Fruit fly (Drosophila melanogaster): ENCODE measurements around the gene CG8300.
A peak's percentile ranks its signal among the peaks of the same experiment; 100 is the strongest.

CG8300 gene

DNA sequence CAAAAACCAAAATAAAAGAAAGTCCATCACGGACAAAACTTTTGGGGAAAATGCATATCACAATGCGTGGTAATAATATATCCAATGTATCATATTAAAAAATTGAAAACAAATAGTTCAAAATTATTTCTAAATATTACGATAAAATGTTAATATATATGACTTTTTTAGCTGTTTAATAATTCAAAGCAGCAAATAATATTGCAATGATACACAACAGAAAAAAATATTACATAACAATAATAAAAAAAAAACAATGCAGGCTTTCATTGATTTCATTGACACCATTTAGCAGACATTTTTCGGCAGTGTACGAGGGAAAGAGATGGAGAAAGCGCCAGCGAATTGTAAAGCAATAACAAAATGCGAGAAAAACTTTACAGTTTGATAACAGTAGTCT, 9.8 kb upstream of the CG8300 start:
- TF ChIP-seq CG1620 (GFP tag; optimal IDR thresholded peaks at IDR 0.05): no peak
- no peak for TF ChIP-seq CG33017 (tag; optimal IDR thresholded peaks at IDR 0.05)
- no peak for TF ChIP-seq Crg-1 (GFP tag; optimal IDR thresholded peaks at IDR 0.05)
- no peak for TF ChIP-seq tj (GFP tag; optimal IDR thresholded peaks at IDR 0.05)
- no peak for TF ChIP-seq ovo (GFP tag; optimal IDR thresholded peaks at IDR 0.05)
- TF ChIP-seq bab1 (GFP tag; optimal IDR thresholded peaks at IDR 0.05): no peak
- no peak for TF ChIP-seq cnc (optimal IDR thresholded peaks at IDR 0.05)
- no peak for TF ChIP-seq CG11617 (GFP tag; optimal IDR thresholded peaks at IDR 0.05)
- TF ChIP-seq cic (GFP tag; optimal IDR thresholded peaks at IDR 0.05): no peak
- TF ChIP-seq Mnt (GFP tag; optimal IDR thresholded peaks at IDR 0.05): no peak
- TF ChIP-seq CG7101 (tag; optimal IDR thresholded peaks at IDR 0.05): no peak
- no peak for TF ChIP-seq CG7045 (GFP tag; optimal IDR thresholded peaks at IDR 0.05)
- no peak for TF ChIP-seq toe (GFP tag; optimal IDR thresholded peaks at IDR 0.05)
- no peak for TF ChIP-seq CG14711 (tag; optimal IDR thresholded peaks at IDR 0.05)
- no peak for TF ChIP-seq Clk (GFP tag; optimal IDR thresholded peaks at IDR 0.05)
- TF ChIP-seq kay (GFP tag; ENCODE audit: borderline replicate concordance): no peak
- TF ChIP-seq CG12768 (GFP tag; optimal IDR thresholded peaks at IDR 0.05): no peak
- TF ChIP-seq CG5204 (GFP tag; optimal IDR thresholded peaks at IDR 0.05): no peak
- no peak for TF ChIP-seq Hr96 (GFP tag; optimal IDR thresholded peaks at IDR 0.05)
- TF ChIP-seq pad (GFP tag; optimal IDR thresholded peaks at IDR 0.05): no peak

DNA sequence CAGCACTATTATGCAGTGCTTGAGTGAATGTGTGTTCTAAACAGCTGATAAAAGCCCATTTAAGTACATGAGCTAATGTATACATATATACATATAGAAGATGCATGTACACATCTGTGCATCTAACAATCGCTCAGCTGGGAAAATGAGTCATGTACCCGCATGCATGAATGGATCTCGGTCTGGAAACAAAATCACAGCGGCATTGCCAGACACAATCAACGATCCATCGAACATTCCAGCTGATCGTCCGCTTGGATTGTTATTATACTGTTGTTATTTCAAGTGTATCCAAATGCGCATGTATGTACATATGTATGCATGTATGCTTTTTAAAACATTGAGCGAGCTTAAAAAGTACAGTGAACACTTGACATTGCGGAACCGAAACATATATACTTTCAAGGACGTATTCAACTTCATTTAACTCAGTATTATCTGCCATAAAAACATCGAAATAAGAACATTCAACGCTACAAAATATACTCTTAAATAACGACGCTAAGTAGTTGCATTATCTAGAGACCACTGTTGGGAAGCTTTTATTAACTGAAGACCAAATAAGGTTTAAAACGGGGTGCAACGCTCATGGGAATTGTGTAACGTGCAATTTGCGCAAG, 9.3 kb upstream of the CG8300 start:
- TF ChIP-seq CG7101 (tag; optimal IDR thresholded peaks at IDR 0.05): peak; percentile 90
- TF ChIP-seq cic (GFP tag; optimal IDR thresholded peaks at IDR 0.05): peak; percentile 64
- TF ChIP-seq CG1620 (GFP tag; optimal IDR thresholded peaks at IDR 0.05): peak; percentile 93
- TF ChIP-seq kay (GFP tag; ENCODE audit: borderline replicate concordance): peak; percentile 92
- peak; percentile 80 for TF ChIP-seq Crg-1 (GFP tag; optimal IDR thresholded peaks at IDR 0.05)
- peak; percentile 83 for TF ChIP-seq CG5204 (GFP tag; optimal IDR thresholded peaks at IDR 0.05)
- no peak for TF ChIP-seq cnc (optimal IDR thresholded peaks at IDR 0.05)
- TF ChIP-seq Clk (GFP tag; optimal IDR thresholded peaks at IDR 0.05): peak; percentile 42
- TF ChIP-seq CG14711 (tag; optimal IDR thresholded peaks at IDR 0.05): peak; percentile 87
- no peak for TF ChIP-seq Hr96 (GFP tag; optimal IDR thresholded peaks at IDR 0.05)
- TF ChIP-seq CG12768 (GFP tag; optimal IDR thresholded peaks at IDR 0.05): peak; percentile 85
- peak; percentile 75 for TF ChIP-seq toe (GFP tag; optimal IDR thresholded peaks at IDR 0.05)
- peak; percentile 93 for TF ChIP-seq CG33017 (tag; optimal IDR thresholded peaks at IDR 0.05)
- TF ChIP-seq ovo (GFP tag; optimal IDR thresholded peaks at IDR 0.05): peak; percentile 42
- peak; percentile 79 for TF ChIP-seq pad (GFP tag; optimal IDR thresholded peaks at IDR 0.05)
- TF ChIP-seq CG11617 (GFP tag; optimal IDR thresholded peaks at IDR 0.05): peak; percentile 70
- peak; percentile 52 for TF ChIP-seq Mnt (GFP tag; optimal IDR thresholded peaks at IDR 0.05)
- TF ChIP-seq CG7045 (GFP tag; optimal IDR thresholded peaks at IDR 0.05): peak; percentile 83
- peak; percentile 98 for TF ChIP-seq bab1 (GFP tag; optimal IDR thresholded peaks at IDR 0.05)
- TF ChIP-seq tj (GFP tag; optimal IDR thresholded peaks at IDR 0.05): peak; percentile 63

DNA sequence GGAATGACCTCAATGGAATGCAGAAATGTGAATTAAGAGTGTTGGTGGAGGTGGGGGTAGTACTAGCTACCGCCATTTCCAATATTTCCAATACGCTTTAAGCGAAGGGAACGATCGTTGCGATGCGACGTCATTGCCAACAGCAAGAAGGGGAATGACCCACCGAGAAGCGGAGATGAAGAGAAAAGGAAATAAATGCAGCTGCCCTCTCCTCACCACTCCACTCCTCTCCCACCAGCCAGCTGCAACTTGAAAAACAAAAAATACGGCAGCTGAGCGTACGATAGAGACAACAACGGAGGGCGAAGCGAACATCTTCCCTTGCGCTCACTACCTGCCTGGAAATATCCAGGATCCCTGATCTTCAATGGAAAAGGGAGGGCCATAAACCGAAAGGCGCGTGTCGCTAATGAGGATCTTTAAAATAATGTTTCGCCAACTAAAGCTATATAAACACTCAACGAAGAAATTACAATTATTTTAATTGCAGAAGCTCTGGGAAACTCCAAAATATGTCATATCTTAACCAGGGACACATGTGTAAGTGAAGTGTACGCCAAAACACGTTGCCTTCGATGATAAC, 8.7 kb upstream of the CG8300 start:
- no peak for TF ChIP-seq Hr96 (GFP tag; optimal IDR thresholded peaks at IDR 0.05)
- TF ChIP-seq CG33017 (tag; optimal IDR thresholded peaks at IDR 0.05): no peak
- TF ChIP-seq Clk (GFP tag; optimal IDR thresholded peaks at IDR 0.05): no peak
- no peak for TF ChIP-seq Crg-1 (GFP tag; optimal IDR thresholded peaks at IDR 0.05)

DNA sequence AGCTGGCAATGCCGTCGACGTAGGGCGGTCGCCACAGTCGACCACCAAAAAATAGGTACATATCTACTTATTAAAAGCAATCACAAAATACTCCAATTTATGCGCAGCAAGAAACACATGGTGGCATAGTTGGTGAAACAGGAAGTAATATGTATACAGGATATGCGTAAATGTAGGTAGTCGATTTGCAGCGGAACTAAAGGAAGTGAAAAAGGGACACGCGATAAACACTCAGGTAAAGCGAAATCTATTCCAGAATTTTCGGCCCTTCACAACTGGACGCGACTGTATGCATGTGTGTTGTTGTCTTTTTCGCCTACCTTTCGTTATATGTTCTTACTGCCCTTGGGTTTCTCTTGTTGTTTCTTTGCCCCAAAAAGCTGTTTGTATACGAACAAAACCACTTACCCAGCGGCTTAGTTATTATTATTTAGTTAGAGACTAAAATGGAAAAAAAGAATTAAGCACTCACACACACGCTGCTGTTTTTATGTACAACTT, 8.1 kb upstream of the CG8300 start:
- no peak for TF ChIP-seq Clk (GFP tag; optimal IDR thresholded peaks at IDR 0.05)
- TF ChIP-seq CG7101 (tag; optimal IDR thresholded peaks at IDR 0.05): peak; percentile 78
- TF ChIP-seq Crg-1 (GFP tag; optimal IDR thresholded peaks at IDR 0.05): no peak
- TF ChIP-seq CG33017 (tag; optimal IDR thresholded peaks at IDR 0.05): peak; percentile 61
- no peak for TF ChIP-seq ovo (GFP tag; optimal IDR thresholded peaks at IDR 0.05)
- peak; percentile 51 for TF ChIP-seq pad (GFP tag; optimal IDR thresholded peaks at IDR 0.05)
- TF ChIP-seq CG14711 (tag; optimal IDR thresholded peaks at IDR 0.05): peak; percentile 63
- TF ChIP-seq cic (GFP tag; optimal IDR thresholded peaks at IDR 0.05): no peak
- TF ChIP-seq CG5204 (GFP tag; optimal IDR thresholded peaks at IDR 0.05): no peak
- peak; percentile 67 for TF ChIP-seq Hr96 (GFP tag; optimal IDR thresholded peaks at IDR 0.05)
- TF ChIP-seq tj (GFP tag; optimal IDR thresholded peaks at IDR 0.05): peak; percentile 74
- no peak for TF ChIP-seq Mnt (GFP tag; optimal IDR thresholded peaks at IDR 0.05)
- TF ChIP-seq kay (GFP tag; ENCODE audit: borderline replicate concordance): no peak
- peak; percentile 34 for TF ChIP-seq CG7045 (GFP tag; optimal IDR thresholded peaks at IDR 0.05)
- TF ChIP-seq CG1620 (GFP tag; optimal IDR thresholded peaks at IDR 0.05): peak; percentile 14
- TF ChIP-seq CG12768 (GFP tag; optimal IDR thresholded peaks at IDR 0.05): peak; percentile 57
- TF ChIP-seq bab1 (GFP tag; optimal IDR thresholded peaks at IDR 0.05): peak; percentile 92
- no peak for TF ChIP-seq toe (GFP tag; optimal IDR thresholded peaks at IDR 0.05)
- TF ChIP-seq cnc (optimal IDR thresholded peaks at IDR 0.05): no peak
- peak; percentile 59 for TF ChIP-seq CG11617 (GFP tag; optimal IDR thresholded peaks at IDR 0.05)

DNA sequence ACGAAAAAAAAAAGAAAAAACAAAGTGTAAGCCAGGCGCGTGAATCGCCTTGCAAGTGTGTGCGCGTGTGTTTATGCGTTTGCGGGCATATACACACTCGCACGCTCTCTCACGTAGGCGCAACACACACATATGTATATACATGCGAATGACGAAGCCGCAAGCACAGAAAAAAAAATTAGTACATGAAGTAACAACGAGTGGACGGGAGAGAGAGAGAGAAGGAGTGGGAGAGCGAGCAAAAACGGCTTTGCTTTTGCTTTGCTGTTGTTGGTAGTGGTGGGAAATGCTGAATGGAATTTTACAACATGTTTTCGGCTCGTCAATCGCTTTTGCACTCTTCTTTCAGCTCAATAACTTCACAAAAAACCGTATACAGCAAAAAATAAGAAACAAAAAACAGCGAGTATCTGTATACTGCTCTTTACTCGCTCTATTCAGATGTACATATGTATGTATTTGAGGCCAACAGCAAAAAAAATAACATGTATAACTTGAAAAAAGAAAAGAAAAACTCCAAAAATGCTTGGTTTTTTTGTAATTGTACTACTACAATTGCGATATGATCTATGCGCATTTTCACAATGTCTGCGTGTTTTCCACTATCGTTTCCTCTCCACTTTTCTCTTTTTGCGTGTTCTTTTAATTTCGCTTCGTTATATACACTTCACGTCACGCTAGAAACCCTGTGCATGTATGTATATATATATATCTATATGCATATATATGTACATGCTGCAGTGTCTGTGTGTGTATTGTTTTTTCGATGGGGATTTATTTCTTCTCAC, 7.4 kb upstream of the CG8300 start:
- TF ChIP-seq ovo (GFP tag; optimal IDR thresholded peaks at IDR 0.05) (peak; percentile 52), tj (GFP tag; optimal IDR thresholded peaks at IDR 0.05) (peak; percentile 50), cic (GFP tag; optimal IDR thresholded peaks at IDR 0.05) (peak; percentile 25), Clk (GFP tag; optimal IDR thresholded peaks at IDR 0.05) (no peak), CG1620 (GFP tag; optimal IDR thresholded peaks at IDR 0.05) (no peak)

Measured in whole organism, adult.